Worm (Caenorhabditis elegans) whole organism, L1 larva: ENCODE data around the gene srx-102.

ENCODE experiments used
- C16A3.4 ChIP-seq: fragments of 150-350 bp; optimal IDR thresholded peaks from 2 replicates; lab custom pipeline; 2014; ENCODE audit warnings: missing biosample characterization, missing genetic modification characterization
- F16B12.6 ChIP-seq: fragments of 150-350 bp; optimal IDR thresholded peaks from 2 replicates; lab custom pipeline; 2014; ENCODE audit warnings: missing biosample characterization, missing genetic modification characterization
- Y116A8C.19 ChIP-seq: sonication (generic microtip); optimal IDR thresholded peaks from 2 replicates; lab custom pipeline; 2016; ENCODE audit warnings: missing compliant biosample characterization, missing genetic modification characterization, borderline replicate concordance
- aha-1 ChIP-seq: fragments of 150-350 bp; optimal IDR thresholded peaks from 2 replicates; lab custom pipeline; 2014; ENCODE audit warnings: missing biosample characterization, missing genetic modification characterization
- alr-1 ChIP-seq: fragments of 200-800 bp; sonication (Bioruptor generic); optimal IDR thresholded peaks from 2 replicates; lab custom pipeline; 2018; ENCODE audit warnings: borderline replicate concordance, mild to moderate bottlenecking, missing genetic modification characterization, missing compliant biosample characterization
- aly-2 ChIP-seq: fragments of 150-350 bp; optimal IDR thresholded peaks from 2 replicates; lab custom pipeline; 2014; ENCODE audit warnings: missing biosample characterization, missing genetic modification characterization
- ama-1 ChIP-seq: fragments of 150-350 bp; optimal IDR thresholded peaks from 2 replicates; lab custom pipeline; 2014
- dpl-1 ChIP-seq, 3 experiments: fragments of 150-350 bp in 2 of 3; sonication (generic microtip) in 1 of 3; optimal IDR thresholded peaks; 2 replicates each; lab custom pipeline; 2014 to 2017; ENCODE audit warnings: missing biosample characterization in 3 of 3, missing genetic modification characterization in 3 of 3, missing genetic modification reagents in 3 of 3
- efl-1 ChIP-seq, 4 experiments: fragments of 150-350 bp; optimal IDR thresholded peaks in 3 of 4; peaks in 1 of 4; 1 replicate in 1 of 4; 2 replicates in 3 of 4; lab custom pipeline; 2014; ENCODE audit warnings: missing biosample characterization in 2 of 4, missing genetic modification characterization in 2 of 4, missing genetic modification reagents in 2 of 4
- egl-13 ChIP-seq: sonication (generic microtip); optimal IDR thresholded peaks from 2 replicates; lab custom pipeline; 2016; ENCODE audit warnings: missing genotype, missing genetic modification reagents, missing genetic modification characterization, missing compliant biosample characterization
- egl-27 ChIP-seq, 2 experiments: fragments of 150-350 bp in 1 of 2; sonication (generic microtip); optimal IDR thresholded peaks; 3 replicates each; lab custom pipeline; 2017 to 2018; ENCODE audit warnings: missing biosample characterization in 2 of 2, missing genetic modification characterization in 2 of 2, missing genetic modification reagents in 2 of 2
- elt-2 ChIP-seq: sonication (generic microtip); optimal IDR thresholded peaks from 2 replicates; lab custom pipeline; 2016; ENCODE audit warnings: missing genetic modification characterization, mild to moderate bottlenecking, inconsistent platforms, missing compliant biosample characterization, missing genetic modification reagents
- elt-3 ChIP-seq, 6 experiments: fragments of 150-350 bp in 1 of 6; sonication (generic microtip); optimal IDR thresholded peaks; 2 replicates each; lab custom pipeline; 2017 to 2018; ENCODE audit warnings: missing biosample characterization in 6 of 6, missing genetic modification characterization in 6 of 6, inconsistent platforms in 1 of 6
- ets-5 ChIP-seq: fragments of 200-800 bp; sonication (Bioruptor generic); IDR thresholded peaks from 2 replicates; pipeline ENCODE4 v1.3.6; 2022; ENCODE audit warnings: missing genetic modification characterization, missing compliant biosample characterization
- fkh-4 ChIP-seq: sonication (generic microtip); optimal IDR thresholded peaks from 2 replicates; lab custom pipeline; 2016; ENCODE audit warnings: missing compliant biosample characterization, missing genetic modification characterization, borderline replicate concordance
- fkh-8 ChIP-seq: sonication (generic microtip); optimal IDR thresholded peaks from 2 replicates; lab custom pipeline; 2016; ENCODE audit warnings: mild to moderate bottlenecking, missing genetic modification characterization, missing compliant biosample characterization
- grh-1 ChIP-seq: fragments of 200-800 bp; sonication (Bioruptor generic); IDR thresholded peaks from 2 replicates; pipeline ENCODE4 v1.3.6; 2022; ENCODE audit warnings: missing genetic modification reagents, missing genetic modification characterization, missing compliant biosample characterization
- hlh-17 ChIP-seq: fragments of 200-800 bp; sonication (Bioruptor generic); optimal IDR thresholded peaks from 2 replicates; lab custom pipeline; 2018; ENCODE audit warnings: missing genetic modification characterization, mild to moderate bottlenecking, missing compliant biosample characterization, moderate library complexity, borderline replicate concordance
- hlh-4 ChIP-seq: sonication (generic microtip); optimal IDR thresholded peaks from 2 replicates; lab custom pipeline; 2016; ENCODE audit warnings: mild to moderate bottlenecking, missing genetic modification characterization, missing compliant biosample characterization
- irx-1 ChIP-seq: sonication (generic microtip); optimal IDR thresholded peaks from 2 replicates; lab custom pipeline; 2016; ENCODE audit warnings: missing genetic modification characterization, missing compliant biosample characterization
- lin-14 ChIP-seq: fragments of 200-800 bp; sonication (Bioruptor generic); optimal IDR thresholded peaks from 2 replicates; lab custom pipeline; 2018; ENCODE audit warnings: mild to moderate bottlenecking, missing genetic modification characterization, moderate library complexity, missing compliant biosample characterization
- lin-15B ChIP-seq: fragments of 150-350 bp; sonication (generic microtip); optimal IDR thresholded peaks from 3 replicates; lab custom pipeline; 2014; ENCODE audit warnings: missing biosample characterization, missing genetic modification characterization
- lin-35 ChIP-seq, 2 experiments: fragments of 150-350 bp; optimal IDR thresholded peaks; 2 replicates each; lab custom pipeline; 2014; ENCODE audit warnings: missing biosample characterization in 2 of 2, missing genetic modification characterization in 2 of 2, missing genetic modification reagents in 2 of 2
- lir-3 ChIP-seq: sonication (generic microtip); optimal IDR thresholded peaks from 2 replicates; lab custom pipeline; 2016; ENCODE audit warnings: mild to moderate bottlenecking, missing genetic modification characterization, moderate library complexity, missing compliant biosample characterization; ENCODE audit not compliant: poor library complexity
- lsy-2 ChIP-seq, 2 experiments: fragments of 150-350 bp; optimal IDR thresholded peaks; 2 replicates each; lab custom pipeline; 2014; ENCODE audit warnings: missing biosample characterization in 2 of 2, missing genetic modification characterization in 2 of 2
- mab-9 ChIP-seq: fragments of 200-800 bp; sonication (Bioruptor generic); IDR thresholded peaks from 2 replicates; pipeline ENCODE4 v1.3.6; 2022; ENCODE audit warnings: missing genetic modification reagents, missing genetic modification characterization, missing compliant biosample characterization
- mef-2 ChIP-seq: fragments of 150-350 bp; optimal IDR thresholded peaks from 2 replicates; lab custom pipeline; 2014; ENCODE audit warnings: missing biosample characterization, missing genetic modification characterization
- nhr-12 ChIP-seq: sonication (generic microtip); optimal IDR thresholded peaks from 2 replicates; lab custom pipeline; 2017; ENCODE audit warnings: missing biosample characterization, missing genetic modification characterization
- nhr-19 ChIP-seq: fragments of 200-800 bp; sonication (Bioruptor generic); conservative IDR thresholded peaks from 2 replicates; pipeline ENCODE4 v1.3.6; 2022; ENCODE audit warnings: missing genetic modification characterization, missing compliant biosample characterization
- nhr-20 ChIP-seq: sonication (generic microtip); optimal IDR thresholded peaks from 2 replicates; lab custom pipeline; 2016; ENCODE audit warnings: mild to moderate bottlenecking, missing genetic modification characterization, missing compliant biosample characterization
- nhr-237 ChIP-seq: fragments of 150-350 bp; optimal IDR thresholded peaks from 2 replicates; lab custom pipeline; 2014; ENCODE audit warnings: missing biosample characterization, missing genetic modification characterization
- nhr-28 ChIP-seq: fragments of 150-350 bp; optimal IDR thresholded peaks from 2 replicates; lab custom pipeline; 2014; ENCODE audit warnings: missing biosample characterization, missing genetic modification characterization
- nhr-47 ChIP-seq: sonication (generic microtip); optimal IDR thresholded peaks from 2 replicates; lab custom pipeline; 2016; ENCODE audit warnings: mild to moderate bottlenecking, missing genetic modification characterization, moderate library complexity, missing compliant biosample characterization
- nhr-71 ChIP-seq: sonication (generic microtip); optimal IDR thresholded peaks from 2 replicates; lab custom pipeline; 2016; ENCODE audit warnings: mild to moderate bottlenecking, missing genetic modification characterization, moderate library complexity, missing compliant biosample characterization
- nhr-76 ChIP-seq: sonication (generic microtip); optimal IDR thresholded peaks from 2 replicates; lab custom pipeline; 2017; ENCODE audit warnings: missing biosample characterization, missing genetic modification characterization
- nhr-90 ChIP-seq: sonication (generic microtip); optimal IDR thresholded peaks from 2 replicates; lab custom pipeline; 2016; ENCODE audit warnings: mild to moderate bottlenecking, missing genetic modification characterization, missing compliant biosample characterization; ENCODE audit not compliant: poor library complexity
- pag-3 ChIP-seq: sonication (generic microtip); optimal IDR thresholded peaks from 2 replicates; lab custom pipeline; 2017; ENCODE audit warnings: missing genetic modification characterization, mild to moderate bottlenecking, missing compliant biosample characterization, antibody characterized with exemption, borderline replicate concordance; ENCODE audit not compliant: insufficient read depth
- pax-3 ChIP-seq: fragments of 200-800 bp; sonication (Bioruptor generic); optimal IDR thresholded peaks from 2 replicates; lab custom pipeline; 2018; ENCODE audit warnings: mild to moderate bottlenecking, missing genetic modification characterization, moderate library complexity, missing compliant biosample characterization
- pqm-1 ChIP-seq: sonication (generic microtip); optimal IDR thresholded peaks from 3 replicates; lab custom pipeline; 2017; ENCODE audit warnings: missing biosample characterization, missing genetic modification characterization
- rnt-1 ChIP-seq: sonication (generic microtip); optimal IDR thresholded peaks from 2 replicates; lab custom pipeline; 2016; ENCODE audit warnings: mild to moderate bottlenecking, missing genetic modification characterization, moderate library complexity, missing compliant biosample characterization
- skn-1 ChIP-seq: fragments of 150-350 bp; optimal IDR thresholded peaks from 2 replicates; lab custom pipeline; 2014; ENCODE audit warnings: missing biosample characterization, missing genetic modification characterization
- snu-23 ChIP-seq: sonication (generic microtip); optimal IDR thresholded peaks from 2 replicates; lab custom pipeline; 2016; ENCODE audit warnings: missing genetic modification characterization, missing compliant biosample characterization
- sox-4 ChIP-seq: sonication (generic microtip); optimal IDR thresholded peaks from 2 replicates; lab custom pipeline; 2016; ENCODE audit warnings: missing genetic modification characterization, missing compliant biosample characterization
- tlp-1 ChIP-seq: fragments of 150-350 bp; optimal IDR thresholded peaks from 2 replicates; lab custom pipeline; 2014; ENCODE audit warnings: missing biosample characterization, missing genetic modification characterization
- unc-30 ChIP-seq: sonication (generic microtip); optimal IDR thresholded peaks from 2 replicates; lab custom pipeline; 2017; ENCODE audit warnings: missing biosample characterization, missing genetic modification characterization
- zag-1 ChIP-seq: fragments of 150-350 bp; optimal IDR thresholded peaks from 2 replicates; lab custom pipeline; 2014; ENCODE audit warnings: missing biosample characterization, missing genetic modification characterization
- zip-4 ChIP-seq: fragments of 200-800 bp; sonication (Bioruptor generic); optimal IDR thresholded peaks from 2 replicates; lab custom pipeline; 2018; ENCODE audit warnings: mild to moderate bottlenecking, missing genetic modification characterization, moderate library complexity, missing compliant biosample characterization
- ztf-11 ChIP-seq, 2 experiments: sonication (generic microtip); optimal IDR thresholded peaks; 2 replicates each; lab custom pipeline; 2016 to 2017; ENCODE audit warnings: missing genetic modification characterization in 2 of 2, missing biosample characterization in 1 of 2, missing compliant biosample characterization in 1 of 2
- ztf-4 ChIP-seq: fragments of 150-350 bp; optimal IDR thresholded peaks from 2 replicates; lab custom pipeline; 2014; ENCODE audit warnings: missing biosample characterization, missing genetic modification characterization

Gene srx-102

ce11 chrII:3682770-3683234, 11.8 kb downstream of the srx-102 start, which contains the start of gene F19B10.1 (continued):
- TF ChIP-seq lin-15B (tag; lab: Kevin White, UChicago) (peak; percentile 52), lin-14 (peak; percentile 86), zip-4 (GFP tag; lab: Kevin White, UChicago) (peak; percentile 6), pqm-1 (tag; lab: Kevin White, UChicago) (no peak), sox-4 (tag; lab: Kevin White, UChicago) (no peak), elt-2 (tag; lab: Kevin White, UChicago) (peak; percentile 50), nhr-47 (tag; lab: Kevin White, UChicago) (peak; percentile 76), mef-2 (tag; lab: Kevin White, UChicago) (no peak), nhr-76 (tag; lab: Kevin White, UChicago) (no peak), ztf-11 (tag; optimal IDR thresholded peaks at IDR 0.05; lab: Kevin White, UChicago) (peak in 1 of 2 experiments; percentile 2), Y116A8C.19 (tag; lab: Kevin White, UChicago) (no peak), ama-1 (lab: Kevin White, UChicago) (no peak), hlh-17 (no peak), nhr-90 (tag; lab: Kevin White, UChicago) (peak; percentile 82), grh-1 (GFP tag; lab: Robert Waterston, UW) (0 out of 2 replicates have a peak, but pooled peaks have one; percentile 20), pag-3 (tag; lab: Kevin White, UChicago) (peak; percentile 20), lir-3 (peak; percentile 68), snu-23 (GFP tag; lab: Kevin White, UChicago) (peak; percentile 90), nhr-237 (tag; lab: Kevin White, UChicago) (no peak), dpl-1 (GFP tag; optimal IDR thresholded peaks at IDR 0.05; lab: Kevin White, UChicago) (peak; percentile 88 to 95 (median 94)), zag-1 (no peak), fkh-4 (tag; lab: Kevin White, UChicago) (no peak), nhr-12 (tag; lab: Kevin White, UChicago) (no peak), C16A3.4 (tag; lab: Kevin White, UChicago) (peak; percentile 86), lsy-2 (tag; optimal IDR thresholded peaks at IDR 0.05; lab: Kevin White, UChicago) (peak; percentile 86 to 87), nhr-20 (tag; lab: Kevin White, UChicago) (peak; percentile 88), fkh-8 (no peak), irx-1 (peak; percentile 59), hlh-4 (tag; lab: Kevin White, UChicago) (no peak), elt-3 (tag; optimal IDR thresholded peaks at IDR 0.05; lab: Kevin White, UChicago) (peak in 3 of 6 experiments; percentile 62 to 95 (median 85)), egl-27 (tag; optimal IDR thresholded peaks at IDR 0.05; lab: Kevin White, UChicago) (no peak), tlp-1 (no peak), egl-13 (tag; lab: Kevin White, UChicago) (no peak), nhr-19 (GFP tag; lab: Robert Waterston, UW) (peak; percentile 67), mab-9 (GFP tag; lab: Robert Waterston, UW) (0 out of 2 replicates have a peak, but pooled peaks have one; percentile 23), unc-30 (no peak), aly-2 (peak; percentile 35), aha-1 (tag; lab: Kevin White, UChicago) (no peak), ztf-4 (tag; lab: Kevin White, UChicago) (no peak), lin-35 (GFP tag; optimal IDR thresholded peaks at IDR 0.05; lab: Kevin White, UChicago) (peak; percentile 88 to 98), nhr-71 (peak; percentile 85), pax-3 (tag; lab: Kevin White, UChicago) (no peak), skn-1 (peak; percentile 67), nhr-28 (tag; lab: Kevin White, UChicago) (no peak), ets-5 (no peak), F16B12.6 (peak; percentile 97), rnt-1 (tag; lab: Kevin White, UChicago) (peak; percentile 77), efl-1 (optimal IDR thresholded peaks at IDR 0.05; lab: Kevin White, UChicago) (peak; percentile 74 to 94), efl-1 (GFP tag; optimal IDR thresholded peaks at IDR 0.05 in 1 of 2; lab: Kevin White, UChicago) (peak; percentile 93 to 99), alr-1 (tag; lab: Kevin White, UChicago) (no peak)
